Worm (Caenorhabditis elegans) whole organism, young adult: Measurements from ENCODE around the gene R105.5.

Experiments used
- B0261.1 ChIP-seq: sonication (generic microtip); optimal IDR thresholded peaks from 2 replicates; lab custom pipeline; 2016; ENCODE audit warnings: mild to moderate bottlenecking, missing genetic modification characterization, moderate library complexity, missing compliant biosample characterization
- F57C9.4 ChIP-seq: sonication (generic microtip); optimal IDR thresholded peaks from 2 replicates; lab custom pipeline; 2017; ENCODE audit warnings: mild to moderate bottlenecking, missing genetic modification characterization, missing compliant biosample characterization
- Y53G8AR.9 ChIP-seq: fragments of 200-800 bp; sonication (Bioruptor generic); conservative IDR thresholded peaks from 2 replicates; pipeline ENCODE4 v1.3.6; 2022; ENCODE audit warnings: missing genetic modification reagents, missing genetic modification characterization, missing compliant biosample characterization
- Y95B8A.8 ChIP-seq: fragments of 200-800 bp; sonication (Bioruptor generic); IDR thresholded peaks from 2 replicates; pipeline ENCODE4 v1.3.6; 2022; ENCODE audit warnings: missing genetic modification reagents, missing genetic modification characterization, missing compliant biosample characterization
- aptf-2 ChIP-seq: fragments of 200-800 bp; sonication (Bioruptor generic); conservative IDR thresholded peaks from 2 replicates; pipeline ENCODE4 v1.3.6; 2022; ENCODE audit warnings: missing genetic modification reagents, missing genetic modification characterization, missing compliant biosample characterization
- cebp-2 ChIP-seq: fragments of 200-800 bp; sonication (Bioruptor generic); IDR thresholded peaks from 2 replicates; pipeline ENCODE4 v1.3.6; 2022; ENCODE audit warnings: missing genetic modification characterization, missing compliant biosample characterization
- lir-1 ChIP-seq: fragments of 200-800 bp; sonication (Bioruptor generic); conservative IDR thresholded peaks from 2 replicates; pipeline ENCODE4 v1.3.6; 2022; ENCODE audit warnings: missing genetic modification reagents, missing genetic modification characterization, missing compliant biosample characterization
- madf-3 ChIP-seq: fragments of 200-800 bp; sonication (Bioruptor generic); IDR thresholded peaks from 2 replicates; pipeline ENCODE4 v1.3.6; 2022; ENCODE audit warnings: missing genetic modification reagents, missing genetic modification characterization, missing compliant biosample characterization
- mel-28 ChIP-seq: sonication (generic microtip); optimal IDR thresholded peaks from 2 replicates; lab custom pipeline; 2016; ENCODE audit warnings: borderline replicate concordance, mild to moderate bottlenecking, missing genetic modification characterization, missing compliant biosample characterization
- snpc-1.3 ChIP-seq: sonication (generic microtip); optimal IDR thresholded peaks from 2 replicates; lab custom pipeline; 2017; ENCODE audit warnings: missing genetic modification characterization, mild to moderate bottlenecking, missing compliant biosample characterization, antibody characterized with exemption, moderate library complexity, missing genotype, missing genetic modification reagents; ENCODE audit not compliant: insufficient read depth

ce11 chrIV:4633393-4633792 is 2.7 kb upstream of the R105.5 start, which contains the start of gene R105.1:
- TF ChIP-seq Y95B8A.8 (no peak), mel-28 (no peak), madf-3 (GFP tag; lab: Robert Waterston, UW) (no peak), B0261.1 (tag; lab: Kevin White, UChicago) (no peak), cebp-2 (GFP tag; lab: Robert Waterston, UW) (no peak), aptf-2 (GFP tag; lab: Robert Waterston, UW) (no peak), F57C9.4 (no peak), snpc-1.3 (tag; lab: Kevin White, UChicago) (no peak), lir-1 (GFP tag; lab: Robert Waterston, UW) (no peak), Y53G8AR.9 (GFP tag; lab: Robert Waterston, UW) (no peak)
